In genomic region chrX:1478569-1478968, ce11 we compare ENCODE assay signal across 4 worm cellular contexts.
TF ChIP-seq lines count a peak whose summit lies in the region.

No protein-coding gene starts in this region.

TF ChIP-seq in whole organism, L1 larva, 84 proteins besides CTCF, POLR2A, EP300 and RAD21:
- TF ChIP-seq ceh-82 (tag; optimal IDR thresholded peaks at IDR 0.05; lab: Kevin White, UChicago) (peak in 1 of 3 experiments; percentile 3), ceh-63 (GFP tag; optimal IDR thresholded peaks at IDR 0.05; lab: Kevin White, UChicago) (no peak), lin-14 (GFP tag; optimal IDR thresholded peaks at IDR 0.05; lab: Kevin White, UChicago) (peak; percentile 53), egl-13 (tag; optimal IDR thresholded peaks at IDR 0.05; lab: Kevin White, UChicago) (no peak), fkh-10 (GFP tag; optimal IDR thresholded peaks at IDR 0.05; lab: Kevin White, UChicago) (peak; percentile 52), lin-15B (tag; optimal IDR thresholded peaks at IDR 0.05; lab: Kevin White, UChicago) (no peak), efl-1 (optimal IDR thresholded peaks at IDR 0.05; lab: Kevin White, UChicago) (no peak), efl-1 (GFP tag; optimal IDR thresholded peaks at IDR 0.05 in 1 of 2; lab: Kevin White, UChicago) (peak in 1 of 2 experiments; percentile 42), skn-1 (tag; optimal IDR thresholded peaks at IDR 0.05; lab: Kevin White, UChicago) (peak; percentile 16)

TF ChIP-seq in whole organism, L3 larva, 47 proteins besides CTCF, POLR2A, EP300 and RAD21:
- TF ChIP-seq nhr-25 (tag; optimal IDR thresholded peaks at IDR 0.05; lab: Kevin White, UChicago) (no peak), egl-27 (tag; optimal IDR thresholded peaks at IDR 0.05; lab: Kevin White, UChicago) (no peak), eor-1 (tag; optimal IDR thresholded peaks at IDR 0.05; lab: Kevin White, UChicago) (no peak), nhr-23 (tag; optimal IDR thresholded peaks at IDR 0.05; lab: Kevin White, UChicago) (no peak), nhr-43 (tag; optimal IDR thresholded peaks at IDR 0.05; lab: Kevin White, UChicago; ENCODE audit: poor library complexity, severe bottlenecking) (no peak), hmg-11 (tag; optimal IDR thresholded peaks at IDR 0.05; lab: Kevin White, UChicago) (no peak), ama-1 (optimal IDR thresholded peaks at IDR 0.05; lab: Kevin White, UChicago) (no peak), unc-62 (GFP tag; optimal IDR thresholded peaks at IDR 0.05; lab: Kevin White, UChicago) (no peak), nfya-1 (tag; optimal IDR thresholded peaks at IDR 0.05; lab: Kevin White, UChicago; ENCODE audit: insufficient read depth) (peak; percentile 14), pha-4 (tag; optimal IDR thresholded peaks at IDR 0.05; lab: Kevin White, UChicago) (no peak), ceh-82 (tag; optimal IDR thresholded peaks at IDR 0.05; lab: Kevin White, UChicago) (no peak), skn-1 (tag; optimal IDR thresholded peaks at IDR 0.05; lab: Kevin White, UChicago) (no peak), fkh-10 (GFP tag; optimal IDR thresholded peaks at IDR 0.05; lab: Kevin White, UChicago) (peak; percentile 49)
TF ChIP-seq in whole organism, L3 larva: peak in this region for 2.

TF ChIP-seq in whole organism, L4 larva, 104 proteins besides CTCF, POLR2A, EP300 and RAD21:
- TF ChIP-seq ceh-32 (tag; optimal IDR thresholded peaks at IDR 0.05; lab: Kevin White, UChicago; ENCODE audit: poor library complexity), result no peak
- no peak for TF ChIP-seq unc-39 (tag; optimal IDR thresholded peaks at IDR 0.05; lab: Kevin White, UChicago)
- TF ChIP-seq nhr-28 (tag; optimal IDR thresholded peaks at IDR 0.05; lab: Kevin White, UChicago), result no peak
- no peak for TF ChIP-seq ztf-7 (tag; optimal IDR thresholded peaks at IDR 0.05; lab: Kevin White, UChicago)
- no peak for TF ChIP-seq daf-12 (tag; optimal IDR thresholded peaks at IDR 0.05; lab: Kevin White, UChicago)
- TF ChIP-seq hlh-30 (tag; optimal IDR thresholded peaks at IDR 0.05; lab: Kevin White, UChicago; ENCODE audit: insufficient read depth), result peak; percentile 17

TF ChIP-seq in whole organism, late embryonic, 69 proteins besides CTCF, POLR2A, EP300 and RAD21:
- TF ChIP-seq unc-42 (tag; optimal IDR thresholded peaks at IDR 0.05; lab: Kevin White, UChicago) (peak; percentile 18), ceh-45 (GFP tag; IDR thresholded peaks at IDR 0.05; lab: Robert Waterston, UW) (no peak)

Comparison
In these comparisons a context has a peak if more than half of its experiments do, and no peak if none do; other contexts are left out.
1. Of the 29 proteins assayed by ChIP-seq in both whole organism, L4 larva and whole organism, L1 larva: peak only in whole organism, L4 larva: none; only in whole organism, L1 larva: fkh-10 and skn-1; in both: none; in neither: 26; mixed calls (peak in some experiments, not most) for 1.